Fruit fly (Drosophila melanogaster) whole organism, embryonic: Measurements from ENCODE around the gene Tctp.

Source experiments
- Atf-2 ChIP-seq: fragments of 200-800 bp; sonication (Bioruptor generic); optimal IDR thresholded peaks from 2 replicates; lab custom pipeline; 2016; ENCODE audit warnings: missing biosample characterization, missing genetic modification characterization
- CG10147 ChIP-seq: fragments of 200-800 bp; sonication (Bioruptor generic); optimal IDR thresholded peaks from 2 replicates; lab custom pipeline; 2019; ENCODE audit warnings: missing biosample characterization, mild to moderate bottlenecking, missing genetic modification characterization, moderate library complexity
- CG10431 ChIP-seq: fragments of 200-800 bp; sonication (Bioruptor generic); optimal IDR thresholded peaks from 3 replicates; lab custom pipeline; 2018; ENCODE audit warnings: missing biosample characterization, mild to moderate bottlenecking, missing genetic modification characterization
- CG12659 ChIP-seq: fragments of 200-800 bp; sonication (Bioruptor generic); optimal IDR thresholded peaks from 3 replicates; lab custom pipeline; 2017; ENCODE audit warnings: mild to moderate bottlenecking, missing biosample characterization, missing genetic modification reagents, missing genetic modification characterization
- CG13123 ChIP-seq: fragments of 200-800 bp; sonication (Bioruptor generic); optimal IDR thresholded peaks from 2 replicates; lab custom pipeline; 2016; ENCODE audit warnings: missing biosample characterization, missing genetic modification characterization
- CG14050 ChIP-seq: fragments of 200-800 bp; sonication (Bioruptor generic); IDR thresholded peaks from 3 replicates; pipeline ENCODE4 v1.3.6; 2022; ENCODE audit warnings: missing biosample characterization, missing genetic modification characterization
- CG14965 ChIP-seq: fragments of 200-800 bp; sonication (Bioruptor generic); optimal IDR thresholded peaks from 2 replicates; lab custom pipeline; 2016; ENCODE audit warnings: missing biosample characterization, missing genetic modification characterization, borderline replicate concordance
- CG1647 ChIP-seq: fragments of 200-800 bp; sonication (Bioruptor generic); optimal IDR thresholded peaks from 3 replicates; lab custom pipeline; 2016; ENCODE audit warnings: missing biosample characterization, missing genetic modification characterization
- CG2116 ChIP-seq: fragments of 200-800 bp; sonication (Bioruptor generic); optimal IDR thresholded peaks from 3 replicates; lab custom pipeline; 2018; ENCODE audit warnings: missing biosample characterization, mild to moderate bottlenecking, missing genetic modification characterization
- CG2202 ChIP-seq: fragments of 200-800 bp; sonication (Bioruptor generic); optimal IDR thresholded peaks from 2 replicates; lab custom pipeline; 2018; ENCODE audit warnings: missing biosample characterization, mild to moderate bottlenecking, missing genetic modification characterization
- CG31365 ChIP-seq: fragments of 200-800 bp; sonication (Bioruptor generic); optimal IDR thresholded peaks from 2 replicates; lab custom pipeline; 2018; ENCODE audit warnings: missing biosample characterization, mild to moderate bottlenecking, missing genetic modification characterization
- CG4328 ChIP-seq: fragments of 200-800 bp; sonication (Bioruptor generic); optimal IDR thresholded peaks from 3 replicates; lab custom pipeline; 2017; ENCODE audit warnings: missing biosample characterization, missing genetic modification reagents, missing genetic modification characterization
- CG6272 ChIP-seq: fragments of 200-800 bp; sonication (Bioruptor generic); IDR thresholded peaks from 2 replicates; pipeline ENCODE4 v1.3.6; 2022; ENCODE audit warnings: missing biosample characterization, missing genetic modification characterization
- CG6654 ChIP-seq: fragments of 200-800 bp; sonication (Bioruptor generic); optimal IDR thresholded peaks from 2 replicates; lab custom pipeline; 2017; ENCODE audit warnings: missing biosample characterization, mild to moderate bottlenecking, missing genetic modification characterization
- CG6683 ChIP-seq: fragments of 200-800 bp; sonication (Bioruptor generic); optimal IDR thresholded peaks from 2 replicates; lab custom pipeline; 2017; ENCODE audit warnings: missing biosample characterization, mild to moderate bottlenecking, missing genetic modification characterization, missing genetic modification reagents
- CG6791 ChIP-seq: fragments of 200-800 bp; sonication (Bioruptor generic); IDR thresholded peaks from 3 replicates; pipeline ENCODE4 v1.3.6; 2022; ENCODE audit warnings: missing biosample characterization, missing genetic modification characterization; ENCODE audit not compliant: partially characterized antibody
- CG8388 ChIP-seq: fragments of 200-800 bp; sonication (Bioruptor generic); optimal IDR thresholded peaks from 2 replicates; lab custom pipeline; 2019; ENCODE audit warnings: missing biosample characterization, mild to moderate bottlenecking, missing genetic modification characterization, moderate library complexity
- CrebB ChIP-seq: fragments of 200-800 bp; sonication (Bioruptor generic); optimal IDR thresholded peaks from 3 replicates; lab custom pipeline; 2018; ENCODE audit warnings: missing biosample characterization, mild to moderate bottlenecking, missing genetic modification characterization
- Deaf1 ChIP-seq: fragments of 200-800 bp; optimal IDR thresholded peaks from 3 replicates; lab custom pipeline; 2019; ENCODE audit warnings: missing biosample characterization, mild to moderate bottlenecking, missing genetic modification characterization, moderate library complexity
- Fer3 ChIP-seq: fragments of 200-800 bp; sonication (Bioruptor generic); optimal IDR thresholded peaks from 2 replicates; lab custom pipeline; 2018; ENCODE audit warnings: missing biosample characterization, mild to moderate bottlenecking, missing genetic modification characterization, moderate library complexity
- HmgZ ChIP-seq: fragments of 200-800 bp; sonication (Bioruptor generic); optimal IDR thresholded peaks from 2 replicates; lab custom pipeline; 2018; ENCODE audit warnings: missing biosample characterization, mild to moderate bottlenecking, missing genetic modification characterization
- Hr39 ChIP-seq: fragments of >200 bp; optimal IDR thresholded peaks from 2 replicates; lab custom pipeline; 2017
- Hr78 ChIP-seq, 2 experiments: fragments of 200-800 bp in 1 of 2; fragments of >200 bp in 1 of 2; sonication (Bioruptor generic) in 1 of 2; optimal IDR thresholded peaks; 2 replicates each; lab custom pipeline; 2017 to 2019; ENCODE audit warnings: missing biosample characterization in 2 of 2, missing genetic modification characterization in 2 of 2, mild to moderate bottlenecking in 1 of 2, moderate library complexity in 1 of 2
- Lpt ChIP-seq: fragments of >200 bp; optimal IDR thresholded peaks from 2 replicates; lab custom pipeline; 2018; ENCODE audit warnings: missing biosample characterization, missing genetic modification characterization
- NC2α ChIP-seq: fragments of 200-800 bp; sonication (Bioruptor generic); optimal IDR thresholded peaks from 2 replicates; lab custom pipeline; 2016; ENCODE audit warnings: missing biosample characterization, missing genetic modification characterization
- Nf-YC ChIP-seq: fragments of 200-800 bp; optimal IDR thresholded peaks from 3 replicates; lab custom pipeline; 2019; ENCODE audit warnings: missing biosample characterization, mild to moderate bottlenecking, missing genetic modification characterization, moderate library complexity
- Ravus ChIP-seq: fragments of 200-800 bp; sonication (Bioruptor generic); IDR thresholded peaks from 2 replicates; pipeline ENCODE4 v1.3.6; 2022; ENCODE audit warnings: missing biosample characterization, missing genetic modification characterization
- Side ChIP-seq: fragments of 200-800 bp; sonication (Bioruptor generic); optimal IDR thresholded peaks from 2 replicates; lab custom pipeline; 2016; ENCODE audit warnings: missing biosample characterization, missing genetic modification characterization
- Ssrp ChIP-seq: fragments of 200-800 bp; sonication (Bioruptor generic); optimal IDR thresholded peaks from 2 replicates; lab custom pipeline; 2018; ENCODE audit warnings: missing biosample characterization, mild to moderate bottlenecking, missing genetic modification characterization, moderate library complexity
- Tbp ChIP-seq: fragments of >200 bp; optimal IDR thresholded peaks from 2 replicates; lab custom pipeline; 2018; ENCODE audit warnings: missing biosample characterization, missing genetic modification characterization
- aop ChIP-seq: fragments of 200-800 bp; sonication (Bioruptor generic); IDR thresholded peaks from 2 replicates; pipeline ENCODE4 v1.3.6; 2022; ENCODE audit warnings: missing biosample characterization, missing genetic modification characterization
- bsh ChIP-seq, 2 experiments: fragments of 200-800 bp; sonication (Bioruptor generic); optimal IDR thresholded peaks; 2 replicates each; lab custom pipeline; 2017 to 2018; ENCODE audit warnings: mild to moderate bottlenecking in 2 of 2, missing biosample characterization in 2 of 2, missing genetic modification characterization in 2 of 2, moderate library complexity in 1 of 2
- cad ChIP-seq: fragments of >200 bp; optimal IDR thresholded peaks from 2 replicates; lab custom pipeline; 2017; ENCODE audit warnings: missing biosample characterization, missing genetic modification characterization
- crc ChIP-seq: fragments of 200-800 bp; sonication (Bioruptor generic); optimal IDR thresholded peaks from 2 replicates; lab custom pipeline; 2016; ENCODE audit warnings: missing biosample characterization, missing genetic modification characterization
- crp ChIP-seq, 2 experiments: fragments of 200-800 bp; sonication (Bioruptor generic); optimal IDR thresholded peaks; 2 replicates in 1 of 2; 3 replicates in 1 of 2; lab custom pipeline; 2017; ENCODE audit warnings: missing biosample characterization in 2 of 2, missing genetic modification characterization in 2 of 2, mild to moderate bottlenecking in 1 of 2, moderate library complexity in 1 of 2
- disco-r ChIP-seq: fragments of 200-800 bp; sonication (Bioruptor generic); optimal IDR thresholded peaks from 2 replicates; lab custom pipeline; 2016; ENCODE audit warnings: missing biosample characterization, missing genetic modification characterization
- eyg ChIP-seq: fragments of 200-800 bp; sonication (Bioruptor generic); optimal IDR thresholded peaks from 3 replicates; lab custom pipeline; 2016; ENCODE audit warnings: missing biosample characterization, missing genetic modification characterization
- gce ChIP-seq: fragments of 200-800 bp; sonication (Bioruptor generic); IDR thresholded peaks from 3 replicates; pipeline ENCODE4 v1.3.6; 2022; ENCODE audit warnings: missing biosample characterization, missing genetic modification characterization
- gcm2 ChIP-seq: fragments of 200-800 bp; sonication (Bioruptor generic); optimal IDR thresholded peaks from 2 replicates; lab custom pipeline; 2016; ENCODE audit warnings: missing biosample characterization, missing genetic modification characterization
- gsb ChIP-seq: fragments of 200-800 bp; sonication (Bioruptor generic); IDR thresholded peaks from 2 replicates; pipeline ENCODE4 v1.3.6; 2022; ENCODE audit warnings: missing biosample characterization, missing genetic modification characterization
- gsb-n ChIP-seq: fragments of 200-800 bp; sonication (Bioruptor generic); optimal IDR thresholded peaks from 3 replicates; lab custom pipeline; 2018; ENCODE audit warnings: missing biosample characterization, mild to moderate bottlenecking, missing genetic modification characterization
- lab ChIP-seq: fragments of 200-800 bp; sonication (Bioruptor generic); optimal IDR thresholded peaks from 3 replicates; lab custom pipeline; 2017; ENCODE audit warnings: missing biosample characterization, missing genetic modification characterization, mild to moderate bottlenecking, moderate library complexity, missing genetic modification reagents
- maf-S ChIP-seq: fragments of 200-800 bp; sonication (Bioruptor generic); optimal IDR thresholded peaks from 2 replicates; lab custom pipeline; 2016; ENCODE audit warnings: missing biosample characterization, missing genetic modification characterization
- nerfin-2 ChIP-seq: fragments of 200-800 bp; sonication (Bioruptor generic); IDR thresholded peaks from 2 replicates; pipeline ENCODE4 v1.3.6; 2022; ENCODE audit warnings: missing biosample characterization, missing genetic modification characterization; ENCODE audit not compliant: partially characterized antibody
- pfk ChIP-seq: fragments of 200-800 bp; sonication (Bioruptor generic); optimal IDR thresholded peaks from 2 replicates; lab custom pipeline; 2018; ENCODE audit warnings: missing biosample characterization, mild to moderate bottlenecking, missing genetic modification characterization, moderate library complexity
- pzg ChIP-seq: fragments of 200-800 bp; sonication (Bioruptor generic); optimal IDR thresholded peaks from 3 replicates; lab custom pipeline; 2018; ENCODE audit warnings: missing biosample characterization, mild to moderate bottlenecking, missing genetic modification characterization, moderate library complexity
- ranshi ChIP-seq: fragments of 200-800 bp; sonication (Bioruptor generic); IDR thresholded peaks from 2 replicates; pipeline ENCODE4 v1.3.6; 2022; ENCODE audit warnings: missing biosample characterization, missing genetic modification characterization
- scrt ChIP-seq: fragments of 200-800 bp; sonication (Bioruptor generic); optimal IDR thresholded peaks from 2 replicates; lab custom pipeline; 2018; ENCODE audit warnings: missing biosample characterization, mild to moderate bottlenecking, missing genetic modification characterization, moderate library complexity
- sna ChIP-seq: fragments of 200-800 bp; sonication (Bioruptor generic); IDR thresholded peaks from 2 replicates; pipeline ENCODE4 v1.3.6; 2022; ENCODE audit warnings: missing biosample characterization, missing genetic modification characterization; ENCODE audit not compliant: partially characterized antibody
- stwl ChIP-seq: fragments of 200-800 bp; sonication (Bioruptor generic); optimal IDR thresholded peaks from 3 replicates; lab custom pipeline; 2018; ENCODE audit warnings: missing biosample characterization, mild to moderate bottlenecking, missing genetic modification characterization, moderate library complexity
- yki ChIP-seq: fragments of >200 bp; optimal IDR thresholded peaks from 3 replicates; lab custom pipeline; 2018
- zf30C ChIP-seq: fragments of 200-800 bp; sonication (Bioruptor generic); optimal IDR thresholded peaks from 3 replicates; lab custom pipeline; 2018; ENCODE audit warnings: missing biosample characterization, mild to moderate bottlenecking, missing genetic modification characterization

Tctp gene

DNA sequence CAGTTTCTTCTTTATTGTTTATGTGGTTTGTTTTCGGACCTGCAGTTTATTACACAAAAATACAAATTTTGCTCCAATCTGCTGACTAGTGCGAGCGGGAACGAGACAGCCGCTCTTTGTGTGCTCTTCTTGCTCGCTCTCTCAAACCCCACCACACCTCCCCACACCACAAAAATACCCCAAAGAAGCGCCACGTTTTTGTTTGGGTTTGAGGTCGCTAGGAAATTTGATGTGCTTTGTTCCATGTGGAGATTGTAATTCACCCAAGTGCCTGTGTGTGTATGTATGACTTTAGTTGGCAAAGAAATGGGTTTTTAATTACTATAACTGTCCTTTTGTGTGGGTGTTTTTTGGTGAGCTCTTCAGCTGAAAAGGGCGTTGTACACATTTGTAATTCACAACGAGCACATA lies 12.0 kb upstream of the Tctp start (continued):
- TF ChIP-seq CG31365 (tag; lab: Kevin White, UChicago) (no peak), Ravus (no peak), gcm2 (GFP tag; lab: Kevin White, UChicago) (no peak), CG12659 (GFP tag; lab: Kevin White, UChicago) (no peak), HmgZ (tag; lab: Kevin White, UChicago) (peak; percentile 52), CG8388 (no peak), Atf-2 (GFP tag; lab: Kevin White, UChicago) (no peak), Side (no peak), CG14050 (no peak), lab (peak; percentile 45), CG2202 (tag; lab: Kevin White, UChicago) (no peak), Fer3 (tag; lab: Kevin White, UChicago) (peak; percentile 12), eyg (GFP tag; lab: Kevin White, UChicago) (no peak), crp (GFP tag; optimal IDR thresholded peaks at IDR 0.05; lab: Kevin White, UChicago) (no peak), Lpt (no peak), crc (no peak), ranshi (GFP tag; lab: Robert Waterston, UW) (no peak), yki (no peak), CG1647 (GFP tag; lab: Kevin White, UChicago) (no peak), CG6654 (GFP tag; lab: Kevin White, UChicago) (no peak), pzg (no peak), CG4328 (no peak), CrebB (tag; lab: Kevin White, UChicago) (no peak), CG2116 (GFP tag; lab: Kevin White, UChicago) (no peak), CG10147 (GFP tag; lab: Kevin White, UChicago) (no peak), CG6683 (GFP tag; lab: Kevin White, UChicago) (no peak), CG6791 (GFP tag; lab: Robert Waterston, UW) (no peak), Ssrp (tag; lab: Kevin White, UChicago) (no peak), gsb-n (tag; lab: Kevin White, UChicago) (no peak), maf-S (GFP tag; lab: Kevin White, UChicago) (no peak), nerfin-2 (GFP tag; lab: Robert Waterston, UW) (no peak), CG14965 (GFP tag; lab: Kevin White, UChicago) (no peak), Tbp (GFP tag; lab: Kevin White, UChicago) (no peak), gsb (GFP tag; lab: Robert Waterston, UW) (no peak), scrt (GFP tag; lab: Kevin White, UChicago) (peak; percentile 56), CG10431 (no peak), stwl (tag; lab: Kevin White, UChicago) (no peak), pfk (GFP tag; lab: Kevin White, UChicago) (no peak), gce (GFP tag; lab: Robert Waterston, UW) (no peak), Hr39 (lab: Kevin White, UChicago) (no peak), CG13123 (GFP tag; lab: Kevin White, UChicago) (no peak), sna (GFP tag; lab: Robert Waterston, UW) (no peak), bsh (GFP tag; optimal IDR thresholded peaks at IDR 0.05; lab: Kevin White, UChicago) (no peak), disco-r (GFP tag; lab: Kevin White, UChicago) (no peak), CG6272 (no peak), Hr78 (GFP tag; optimal IDR thresholded peaks at IDR 0.05; lab: Kevin White, UChicago) (no peak), Deaf1 (no peak), zf30C (no peak), aop (no peak), NC2α (GFP tag; lab: Kevin White, UChicago) (no peak), Nf-YC (tag; lab: Kevin White, UChicago) (no peak), cad (GFP tag; lab: Kevin White, UChicago) (no peak)
